Fruit fly (Drosophila melanogaster): ENCODE results near the gene Lim1.

Gene Lim1

DNA sequence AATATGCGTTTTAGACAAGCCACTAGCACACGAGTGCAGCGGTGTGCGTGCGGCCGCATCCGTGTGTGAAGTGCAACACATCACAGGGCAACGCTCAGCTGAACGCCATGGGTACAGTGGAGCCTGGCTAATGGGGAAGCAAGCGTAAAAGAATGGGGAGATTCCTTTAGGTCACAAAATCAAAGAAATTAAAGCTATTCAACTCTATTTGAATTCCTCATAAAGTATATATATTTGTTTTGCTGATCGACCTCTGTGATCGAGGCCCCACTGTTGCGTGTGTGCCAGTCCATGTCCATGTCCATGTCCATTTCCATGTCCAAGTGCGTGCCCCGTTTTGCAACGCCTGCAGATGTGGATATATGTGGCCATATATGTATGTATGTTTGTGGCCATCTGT is 50.3 kb downstream of the Lim1 start (continued):
- TF ChIP-seq Gug (GFP tag; IDR thresholded peaks at IDR 0.05): 0 out of 2 replicates have a peak, but pooled peaks have one; percentile 26
- TF ChIP-seq CG6276 (GFP tag; optimal IDR thresholded peaks at IDR 0.05): peak; percentile 13
- peak; percentile 92 for TF ChIP-seq Eip78C (GFP tag)
- TF ChIP-seq CG15336 (GFP tag; IDR thresholded peaks at IDR 0.05): peak; percentile 53
- peak; percentile 63 for TF ChIP-seq eg (GFP tag; IDR thresholded peaks at IDR 0.05)
- TF ChIP-seq CG16779 (tag; optimal IDR thresholded peaks at IDR 0.05): peak; percentile 8
- TF ChIP-seq CG6163 (GFP tag; IDR thresholded peaks at IDR 0.05): peak; percentile 79
- peak; percentile 47 for TF ChIP-seq CG31627 (GFP tag; optimal IDR thresholded peaks at IDR 0.05)
- peak; percentile 74 for TF ChIP-seq CG3919 (GFP tag; optimal IDR thresholded peaks at IDR 0.05)
- TF ChIP-seq Sox14 (GFP tag; optimal IDR thresholded peaks at IDR 0.05): peak; percentile 61
- TF ChIP-seq pdm3 (GFP tag; optimal IDR thresholded peaks at IDR 0.05): peak; percentile 59
- TF ChIP-seq dsx (GFP tag; optimal IDR thresholded peaks at IDR 0.05; ENCODE audit: poor library complexity, severe bottlenecking): peak; percentile 72
- TF ChIP-seq CG11294 (GFP tag; IDR thresholded peaks at IDR 0.05): 0 out of 2 replicates have a peak, but pooled peaks have one; percentile 33
- TF ChIP-seq cyc (GFP tag; optimal IDR thresholded peaks at IDR 0.05): peak; percentile 47
- TF ChIP-seq CG32006 (GFP tag; optimal IDR thresholded peaks at IDR 0.05): peak; percentile 56
- TF ChIP-seq CG10669 (GFP tag; optimal IDR thresholded peaks at IDR 0.05): peak; percentile 67

DNA sequence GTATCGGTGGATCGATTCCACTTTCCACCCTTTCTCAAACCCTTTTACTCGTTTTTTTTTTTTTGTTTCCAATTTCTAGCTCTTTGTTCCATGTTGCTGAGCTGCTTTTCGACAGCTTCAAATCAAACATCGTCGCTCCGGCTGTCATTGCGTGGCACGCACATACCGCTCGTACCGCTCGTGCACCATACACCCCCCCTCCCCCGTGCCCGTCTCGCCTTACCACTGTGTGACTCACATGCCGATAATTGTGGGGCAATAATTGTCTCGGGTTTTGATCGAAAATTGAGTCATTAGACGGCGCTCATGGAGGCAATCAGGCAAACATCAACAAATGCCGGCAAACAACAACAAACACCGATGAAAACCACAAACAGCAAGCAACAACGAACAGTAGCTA is 51.9 kb downstream of the Lim1 start:
- TF ChIP-seq CG32006 (GFP tag; optimal IDR thresholded peaks at IDR 0.05) (no peak), fd85E (GFP tag; optimal IDR thresholded peaks at IDR 0.05) (no peak), Ets21C (GFP tag; optimal IDR thresholded peaks at IDR 0.05) (no peak), Smox (GFP tag; optimal IDR thresholded peaks at IDR 0.05) (no peak), fd59A (GFP tag; optimal IDR thresholded peaks at IDR 0.05) (no peak), ss (GFP tag; optimal IDR thresholded peaks at IDR 0.05) (no peak), Hr4 (GFP tag; optimal IDR thresholded peaks at IDR 0.05) (no peak), CG10669 (GFP tag; optimal IDR thresholded peaks at IDR 0.05) (no peak), CG34406 (GFP tag; optimal IDR thresholded peaks at IDR 0.05) (no peak), Lpt (GFP tag; optimal IDR thresholded peaks at IDR 0.05) (no peak), CG3032 (tag; optimal IDR thresholded peaks at IDR 0.05) (no peak), CG1621 (tag; optimal IDR thresholded peaks at IDR 0.05) (no peak), CG11762 (GFP tag; optimal IDR thresholded peaks at IDR 0.05; ENCODE audit: insufficient read depth) (no peak), dac (GFP tag; optimal IDR thresholded peaks at IDR 0.05) (no peak)

DNA sequence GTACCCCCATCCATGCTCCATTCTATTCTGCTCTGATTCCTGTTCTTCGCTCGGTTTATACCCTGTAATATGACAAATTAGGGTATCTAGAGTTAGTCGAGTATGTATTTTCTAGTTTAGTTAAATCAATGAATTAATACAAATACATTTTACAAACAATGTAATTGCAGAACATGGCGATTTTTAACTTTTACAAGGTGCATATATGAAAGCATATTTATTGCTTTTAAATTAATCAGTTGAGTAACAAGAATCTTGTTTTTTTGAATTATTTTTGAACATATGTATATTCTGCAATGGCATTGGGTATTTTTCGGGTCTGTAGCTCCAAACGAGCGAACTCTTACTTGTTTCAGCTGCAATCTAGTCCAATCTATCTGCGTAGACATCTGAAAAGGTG is 58.0 kb downstream of the Lim1 start:
- peak in 1 of 2 experiments; percentile 37 for TF ChIP-seq salr (GFP tag; optimal IDR thresholded peaks at IDR 0.05)
- TF ChIP-seq fd59A (GFP tag; optimal IDR thresholded peaks at IDR 0.05): peak; percentile 45
- TF ChIP-seq ss (GFP tag; optimal IDR thresholded peaks at IDR 0.05): peak; percentile 48 to 49
- TF ChIP-seq CG32006 (GFP tag; optimal IDR thresholded peaks at IDR 0.05): peak; percentile 46
- TF ChIP-seq Sox15 (GFP tag; optimal IDR thresholded peaks at IDR 0.05): no peak
- TF ChIP-seq CG1621 (tag; optimal IDR thresholded peaks at IDR 0.05): peak; percentile 28
- no peak for TF ChIP-seq CG7368 (GFP tag; optimal IDR thresholded peaks at IDR 0.05)
- TF ChIP-seq CG8119 (GFP tag; IDR thresholded peaks at IDR 0.05): no peak; the same call in 2 of the 3 replicates
- peak; percentile 28 for TF ChIP-seq achi (GFP tag; optimal IDR thresholded peaks at IDR 0.05)
- TF ChIP-seq Hr39 (GFP tag; optimal IDR thresholded peaks at IDR 0.05): no peak
- peak; percentile 27 for TF ChIP-seq acj6 (GFP tag; optimal IDR thresholded peaks at IDR 0.05)
- TF ChIP-seq CG9139 (GFP tag; optimal IDR thresholded peaks at IDR 0.05): peak; percentile 18
- peak; percentile 15; the same call in 1 of the 2 replicates for TF ChIP-seq CG15336 (GFP tag; IDR thresholded peaks at IDR 0.05)
- TF ChIP-seq CG16779 (tag; optimal IDR thresholded peaks at IDR 0.05): no peak
- no peak for TF ChIP-seq CG34406 (GFP tag; optimal IDR thresholded peaks at IDR 0.05)
- peak; percentile 7 for TF ChIP-seq OdsH (GFP tag; optimal IDR thresholded peaks at IDR 0.05)
- peak; percentile 37 for TF ChIP-seq CG10631 (GFP tag; optimal IDR thresholded peaks at IDR 0.05)
- peak; percentile 27 for TF ChIP-seq spab (GFP tag; optimal IDR thresholded peaks at IDR 0.05)
- peak; percentile 8 for TF ChIP-seq pdm3 (GFP tag; optimal IDR thresholded peaks at IDR 0.05)
- TF ChIP-seq CG3032 (tag; optimal IDR thresholded peaks at IDR 0.05): peak; percentile 57
- TF ChIP-seq Eip75B (GFP tag; optimal IDR thresholded peaks at IDR 0.05): peak; percentile 26
- peak; percentile 55 for TF ChIP-seq CG6808 (GFP tag; optimal IDR thresholded peaks at IDR 0.05)
- peak; percentile 48 for TF ChIP-seq CG10669 (GFP tag; optimal IDR thresholded peaks at IDR 0.05)
- TF ChIP-seq Eip78C (GFP tag): peak; percentile 80
- TF ChIP-seq Hr38 (GFP tag; optimal IDR thresholded peaks at IDR 0.05): no peak
- TF ChIP-seq dsx (GFP tag; optimal IDR thresholded peaks at IDR 0.05; ENCODE audit: poor library complexity, severe bottlenecking): peak; percentile 49
- no peak for TF ChIP-seq Blimp-1 (GFP tag; optimal IDR thresholded peaks at IDR 0.05)
- TF ChIP-seq Ets96B (tag; optimal IDR thresholded peaks at IDR 0.05): peak; percentile 60
- no peak for TF ChIP-seq Ets21C (GFP tag; optimal IDR thresholded peaks at IDR 0.05)
- peak; percentile 20 for TF ChIP-seq Sox14 (GFP tag; optimal IDR thresholded peaks at IDR 0.05)
- peak; percentile 22 for TF ChIP-seq CG3919 (GFP tag; optimal IDR thresholded peaks at IDR 0.05)
- no peak for TF ChIP-seq CG6792 (GFP tag; optimal IDR thresholded peaks at IDR 0.05)
